Worm (Caenorhabditis elegans) whole organism, late embryonic: ENCODE results near the gene ZK829.3.

ENCODE experiments used
- F13H6.1 ChIP-seq: sonication (generic microtip); optimal IDR thresholded peaks from 2 replicates; lab custom pipeline; 2016; ENCODE audit warnings: missing genetic modification characterization, missing compliant biosample characterization
- ama-1 ChIP-seq: fragments of 150-350 bp; optimal IDR thresholded peaks from 2 replicates; lab custom pipeline; 2014
- fax-1 ChIP-seq: sonication (generic microtip); optimal IDR thresholded peaks from 2 replicates; lab custom pipeline; 2016; ENCODE audit warnings: missing genotype, missing genetic modification characterization, missing compliant biosample characterization
- hlh-13 ChIP-seq: fragments of 200-800 bp; sonication (Bioruptor generic); optimal IDR thresholded peaks from 2 replicates; lab custom pipeline; 2018; ENCODE audit warnings: mild to moderate bottlenecking, missing genetic modification characterization, missing compliant biosample characterization
- hlh-8 ChIP-seq: sonication (generic microtip); optimal IDR thresholded peaks from 2 replicates; lab custom pipeline; 2016; ENCODE audit warnings: missing genotype, missing genetic modification characterization, missing compliant biosample characterization
- unc-3 ChIP-seq, 2 experiments: fragments of 200-800 bp in 1 of 2; sonication (Bioruptor generic) in 1 of 2; sonication (generic microtip) in 1 of 2; conservative IDR thresholded peaks in 1 of 2; optimal IDR thresholded peaks in 1 of 2; 2 replicates each; pipeline versions ENCODE4 v1.3.6 to Lab custom; 2016 to 2022; ENCODE audit warnings: missing compliant biosample characterization in 2 of 2, missing genetic modification characterization in 2 of 2, missing genetic modification reagents in 1 of 2
- unc-55 ChIP-seq: sonication (generic microtip); optimal IDR thresholded peaks from 2 replicates; lab custom pipeline; 2017; ENCODE audit warnings: missing biosample characterization, missing genetic modification reagents, missing genetic modification characterization
- unc-86 ChIP-seq: sonication (generic microtip); optimal IDR thresholded peaks from 2 replicates; lab custom pipeline; 2016; ENCODE audit warnings: missing genetic modification characterization, missing compliant biosample characterization

DNA sequence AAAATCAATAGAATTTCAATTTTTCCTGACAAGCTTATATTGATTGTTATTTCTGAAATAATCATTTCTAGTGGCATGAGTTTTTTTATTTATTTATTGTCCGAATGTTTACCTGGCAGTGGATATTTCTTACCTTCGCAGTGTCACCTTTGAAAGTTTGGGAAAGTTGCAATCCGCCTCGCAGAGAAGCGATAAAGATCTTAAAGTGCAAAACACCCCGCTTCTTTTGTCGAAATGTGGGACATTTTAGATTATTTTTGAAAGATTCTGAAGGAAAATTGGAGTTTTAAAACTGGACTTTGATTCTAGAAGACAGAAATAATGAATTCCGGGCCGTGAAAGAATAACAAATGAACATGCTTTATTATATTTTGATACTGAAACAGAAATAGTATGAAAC is 36.8 kb downstream of the ZK829.3 start:
- TF ChIP-seq unc-55 (no peak), ama-1 (no peak), hlh-8 (tag; lab: Kevin White, UChicago) (no peak), hlh-13 (no peak), unc-86 (tag; lab: Kevin White, UChicago) (no peak), fax-1 (tag; lab: Kevin White, UChicago) (no peak), unc-3 (GFP tag; conservative IDR thresholded peaks at IDR 0.05; lab: Robert Waterston, UW) (no peak), unc-3 (tag; optimal IDR thresholded peaks at IDR 0.05; lab: Kevin White, UChicago) (no peak), F13H6.1 (no peak)
